Worm (Caenorhabditis elegans): ENCODE data around the gene CC8.2.

The CC8.2 gene

ce11 chrIV:3647551-3647950 is 933 bp downstream of the CC8.2 start:
- TF ChIP-seq unc-120 (tag; optimal IDR thresholded peaks at IDR 0.05; ENCODE audit: poor library complexity, severe bottlenecking), result peak; percentile 59
- no peak for TF ChIP-seq flh-1 (GFP tag; optimal IDR thresholded peaks at IDR 0.05)
- peak; percentile 52 for TF ChIP-seq hlh-1 (tag; optimal IDR thresholded peaks at IDR 0.05)

DNA sequence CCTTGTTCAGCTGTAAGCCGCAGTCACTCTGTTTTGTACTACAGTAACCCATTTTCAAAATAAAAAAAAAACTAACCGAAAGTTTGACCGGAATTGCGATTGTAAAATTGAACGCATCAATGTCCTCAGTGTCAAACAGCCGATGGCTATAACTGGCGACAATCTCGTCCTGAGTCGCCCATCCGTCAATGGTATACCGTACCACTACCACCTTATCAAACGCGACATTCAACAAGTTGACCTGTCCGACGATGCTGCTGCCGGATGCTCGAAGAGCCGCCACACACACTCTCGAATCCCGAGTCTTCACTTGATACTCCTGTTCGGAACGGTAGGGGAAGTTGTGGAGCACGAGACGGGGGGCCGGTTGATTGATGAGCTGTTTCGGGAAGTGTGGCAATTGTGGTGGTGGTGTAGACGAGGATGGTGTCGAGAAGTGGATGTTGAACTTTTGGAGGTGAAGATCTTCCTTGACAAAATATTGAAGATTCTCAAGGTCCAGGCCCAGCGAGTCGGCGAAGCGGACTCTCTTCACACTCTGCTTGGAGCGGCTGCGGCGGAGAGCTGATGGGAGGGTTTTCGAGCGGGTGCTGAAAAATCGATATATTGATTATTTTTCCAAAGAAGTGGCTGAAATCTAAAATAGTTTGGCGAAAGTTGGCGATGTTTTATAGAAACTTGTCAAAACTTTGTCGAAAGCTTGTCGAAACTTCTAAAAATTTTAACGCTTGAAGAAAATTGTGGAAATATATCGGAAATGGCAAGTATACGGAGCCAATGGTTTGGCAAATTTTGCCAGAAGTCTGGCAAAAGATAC is 1.9 kb downstream of the CC8.2 start:
- TF ChIP-seq drap-1 (GFP tag; optimal IDR thresholded peaks at IDR 0.05), result no peak

DNA sequence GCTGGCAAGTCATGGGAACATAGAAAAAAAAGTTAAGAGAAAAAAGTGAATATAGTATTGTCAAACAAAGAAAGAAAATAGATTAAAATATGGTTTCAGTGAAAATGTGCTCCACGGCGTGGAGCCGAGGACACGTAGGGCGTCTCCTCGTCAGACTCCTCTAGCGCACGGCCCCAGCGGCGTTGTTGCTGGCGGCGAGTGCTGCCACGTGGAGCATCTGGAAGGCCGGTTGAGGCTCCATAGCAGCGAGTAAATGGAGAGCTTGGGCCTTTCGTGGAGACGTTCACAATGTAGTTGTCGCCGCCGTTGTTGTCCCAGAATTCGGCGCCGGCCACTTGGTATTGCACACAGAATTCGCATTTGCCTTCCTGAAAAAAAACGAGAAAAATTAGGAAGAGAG is 3.0 kb downstream of the CC8.2 start:
- TF ChIP-seq M03D4.4 (tag; optimal IDR thresholded peaks at IDR 0.05) (no peak), flh-1 (GFP tag; optimal IDR thresholded peaks at IDR 0.05) (no peak), sem-2 (GFP tag; optimal IDR thresholded peaks at IDR 0.05) (no peak), lin-13 (tag; optimal IDR thresholded peaks at IDR 0.05) (no peak)

DNA sequence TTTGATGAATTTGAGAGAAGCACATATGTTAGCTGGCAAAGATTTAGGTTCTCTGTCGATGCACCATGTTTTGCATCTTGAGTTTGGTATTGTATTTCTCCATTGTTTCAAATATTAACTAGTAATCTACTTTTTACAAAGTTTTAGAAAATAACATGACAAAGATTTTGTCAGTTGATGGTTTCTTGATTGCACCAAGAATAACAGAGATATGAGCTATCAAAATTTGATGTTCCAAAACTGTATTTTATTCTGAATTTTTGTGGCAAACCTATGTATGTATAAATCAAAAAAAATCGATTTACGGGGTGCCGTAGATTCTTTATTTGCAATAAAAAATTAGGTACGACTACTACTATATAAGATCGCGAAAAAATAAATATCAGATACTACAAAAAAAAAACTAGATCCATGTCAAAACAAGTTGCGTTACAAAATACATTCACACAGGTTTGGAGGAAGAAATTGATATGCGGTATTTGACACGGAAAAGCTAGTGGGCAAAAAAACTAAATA is 3.6 kb downstream of the CC8.2 start:
- TF ChIP-seq pha-4 (tag; optimal IDR thresholded peaks at IDR 0.05) (no peak), hlh-1 (tag; optimal IDR thresholded peaks at IDR 0.05) (no peak), elt-3 (tag; optimal IDR thresholded peaks at IDR 0.05) (no peak), nhr-76 (tag; optimal IDR thresholded peaks at IDR 0.05) (no peak), nhr-28 (tag; optimal IDR thresholded peaks at IDR 0.05) (no peak), drap-1 (GFP tag; optimal IDR thresholded peaks at IDR 0.05) (no peak), ham-2 (GFP tag; optimal IDR thresholded peaks at IDR 0.05) (no peak), ceh-43 (GFP tag; optimal IDR thresholded peaks at IDR 0.05) (no peak), sptf-1 (tag; optimal IDR thresholded peaks at IDR 0.05) (no peak)

DNA sequence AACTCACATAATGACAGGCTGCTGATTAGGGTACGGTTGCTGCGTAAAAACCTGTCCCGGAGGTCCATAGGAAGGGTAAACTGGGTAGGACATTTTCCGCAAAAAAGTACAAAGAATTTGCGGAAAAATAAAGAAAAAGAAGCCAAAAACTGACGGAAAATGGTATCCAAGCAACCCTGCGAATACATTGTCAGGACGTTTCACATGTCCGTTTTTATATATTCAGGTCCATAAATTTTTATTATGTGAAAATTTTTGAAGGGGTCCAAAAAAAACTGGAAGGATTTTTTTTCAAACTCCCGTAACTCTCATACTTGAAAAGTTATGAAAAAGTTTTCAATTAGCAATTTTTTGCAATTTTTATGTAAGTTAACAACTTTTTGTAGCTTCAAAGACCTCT is 6.3 kb downstream of the CC8.2 start, which contains the start of gene CC8.3:
Gene CC8.3 (minus strand): TSS at position 101 of the 400 bp plus-strand sequence.
- TF ChIP-seq unc-39 (tag; optimal IDR thresholded peaks at IDR 0.05) (no peak), tbx-8 (GFP tag; optimal IDR thresholded peaks at IDR 0.05) (no peak), drap-1 (GFP tag; optimal IDR thresholded peaks at IDR 0.05) (no peak), nhr-237 (tag; optimal IDR thresholded peaks at IDR 0.05) (no peak), ceh-43 (GFP tag; optimal IDR thresholded peaks at IDR 0.05) (no peak), lin-32 (GFP tag; optimal IDR thresholded peaks at IDR 0.05) (no peak), elt-3 (tag; optimal IDR thresholded peaks at IDR 0.05) (no peak), flh-1 (GFP tag; optimal IDR thresholded peaks at IDR 0.05) (no peak), mep-1 (tag; optimal IDR thresholded peaks at IDR 0.05) (no peak), ceh-39 (tag; optimal IDR thresholded peaks at IDR 0.05) (no peak), sem-2 (GFP tag; optimal IDR thresholded peaks at IDR 0.05) (no peak), pha-4 (tag; optimal IDR thresholded peaks at IDR 0.05) (no peak), mab-5 (tag; optimal IDR thresholded peaks at IDR 0.05) (no peak), nhr-28 (tag; optimal IDR thresholded peaks at IDR 0.05) (no peak)

DNA sequence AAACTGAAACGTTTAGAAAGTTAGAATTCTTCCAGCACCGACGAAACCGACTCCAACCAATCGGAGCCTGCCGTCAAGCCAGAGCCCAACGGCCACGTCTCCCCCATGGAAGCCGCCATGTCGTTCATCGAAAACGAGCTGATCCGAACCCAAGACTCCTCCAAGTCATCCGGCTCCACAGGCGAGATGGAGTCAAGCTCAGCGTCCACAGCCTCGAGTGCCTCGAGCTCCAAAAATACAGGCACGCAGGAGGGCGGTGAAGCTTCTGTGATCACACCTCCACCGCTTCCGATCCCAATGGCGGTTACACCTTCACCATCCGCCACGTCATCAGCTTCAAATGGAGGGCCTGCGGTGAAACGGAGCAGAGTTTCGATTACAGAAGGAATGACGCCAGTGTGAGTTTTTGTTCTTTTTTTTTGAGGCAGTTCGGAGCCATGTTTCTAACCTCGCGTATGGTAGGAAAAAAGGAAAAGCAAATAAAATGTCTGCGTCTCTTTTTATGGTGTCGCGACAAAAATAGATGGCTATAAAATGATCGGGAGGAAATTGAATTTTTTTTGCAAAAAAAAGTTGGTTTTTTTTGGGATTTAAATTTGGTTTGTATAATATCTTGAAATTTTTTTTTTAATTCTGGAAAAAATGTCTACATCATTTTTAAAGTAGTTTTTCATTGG is 10.1 kb downstream of the CC8.2 start:
- no peak for TF ChIP-seq drap-1 (GFP tag; optimal IDR thresholded peaks at IDR 0.05)
- TF ChIP-seq snpc-4 (tag; optimal IDR thresholded peaks at IDR 0.05), result no peak
- TF ChIP-seq zip-8 (tag; optimal IDR thresholded peaks at IDR 0.05), result no peak
- TF ChIP-seq nhr-2 (tag; optimal IDR thresholded peaks at IDR 0.05), result no peak
- no peak for TF ChIP-seq blmp-1 (tag; optimal IDR thresholded peaks at IDR 0.05)
- no peak for TF ChIP-seq cnd-1 (tag; optimal IDR thresholded peaks at IDR 0.05)
- TF ChIP-seq ztf-11 (tag; optimal IDR thresholded peaks at IDR 0.05), result no peak
- TF ChIP-seq nhr-237 (tag; optimal IDR thresholded peaks at IDR 0.05), result no peak
- no peak for TF ChIP-seq nhr-28 (tag; optimal IDR thresholded peaks at IDR 0.05)
- TF ChIP-seq hlh-1 (tag; optimal IDR thresholded peaks at IDR 0.05), result no peak
- no peak for TF ChIP-seq mep-1 (tag; optimal IDR thresholded peaks at IDR 0.05)

All from whole organism, mixed stage, embryonic.